Fruit fly (Drosophila melanogaster): ENCODE measurements around the gene CG1486.

The CG1486 gene

dm6 chrX:21367363-21368072 lies 43.7 kb downstream of the CG1486 start (continued):
- TF ChIP-seq dmrt99B (tag; optimal IDR thresholded peaks at IDR 0.05): peak; percentile 99
- peak; percentile 95 for TF ChIP-seq CG30431 (GFP tag; optimal IDR thresholded peaks at IDR 0.05)
- peak; percentile 99 for TF ChIP-seq Med (GFP tag)
- TF ChIP-seq GATAe (GFP tag; conservative IDR thresholded peaks at IDR 0.05): peak; percentile 83
- TF ChIP-seq Gsc (GFP tag; IDR thresholded peaks at IDR 0.05): peak; percentile 93
- TF ChIP-seq pb (GFP tag; optimal IDR thresholded peaks at IDR 0.05): peak; percentile 95
- peak; percentile 75 for TF ChIP-seq CG7271 (tag; optimal IDR thresholded peaks at IDR 0.05)
- peak; percentile 81 for TF ChIP-seq da (GFP tag; optimal IDR thresholded peaks at IDR 0.05)
- peak; percentile 91 for TF ChIP-seq CG8281 (tag; optimal IDR thresholded peaks at IDR 0.05)
- peak; percentile 97 for TF ChIP-seq sob (GFP tag; IDR thresholded peaks at IDR 0.05)
- TF ChIP-seq cas (GFP tag; IDR thresholded peaks at IDR 0.05): peak; percentile 90
- TF ChIP-seq CG42726 (GFP tag; IDR thresholded peaks at IDR 0.05; ENCODE audit: partially characterized antibody): no peak
- peak; percentile 95 for TF ChIP-seq bab2 (GFP tag; optimal IDR thresholded peaks at IDR 0.05)
- peak; percentile 98 for TF ChIP-seq Hmr (GFP tag; optimal IDR thresholded peaks at IDR 0.05)
- TF ChIP-seq CG7556 (GFP tag; optimal IDR thresholded peaks at IDR 0.05): peak; percentile 98
- TF ChIP-seq CG15696 (tag; optimal IDR thresholded peaks at IDR 0.05): peak; percentile 96
- TF ChIP-seq CG3163 (GFP tag; optimal IDR thresholded peaks at IDR 0.05): peak; percentile 80
- TF ChIP-seq wor (GFP tag; IDR thresholded peaks at IDR 0.05): peak; percentile 95
- TF ChIP-seq fd96Cb (tag; optimal IDR thresholded peaks at IDR 0.05): peak; percentile 98
- TF ChIP-seq Dek (tag; optimal IDR thresholded peaks at IDR 0.05): peak; percentile 97
- TF ChIP-seq CG10366 (GFP tag; IDR thresholded peaks at IDR 0.05): peak; percentile 95
- TF ChIP-seq CG9437 (GFP tag; optimal IDR thresholded peaks at IDR 0.05): peak; percentile 93
- peak; percentile 56 for TF ChIP-seq CG9797 (GFP tag; optimal IDR thresholded peaks at IDR 0.05)
- TF ChIP-seq croc (GFP tag; conservative IDR thresholded peaks at IDR 0.05): peak; percentile 96
- no peak for TF ChIP-seq fru (optimal IDR thresholded peaks at IDR 0.05)
- peak; percentile 98 for TF ChIP-seq org-1 (GFP tag; optimal IDR thresholded peaks at IDR 0.05)
- TF ChIP-seq CHES-1-like (GFP tag; optimal IDR thresholded peaks at IDR 0.05): peak; percentile 93
- TF ChIP-seq ase (GFP tag; IDR thresholded peaks at IDR 0.05): peak; percentile 93
- peak; percentile 99 for TF ChIP-seq gem (tag; optimal IDR thresholded peaks at IDR 0.05)
- peak; percentile 94 for TF ChIP-seq dmrt11E (tag; optimal IDR thresholded peaks at IDR 0.05)
- TF ChIP-seq CG18262 (tag; optimal IDR thresholded peaks at IDR 0.05): peak; percentile 96
- TF ChIP-seq row (GFP tag; IDR thresholded peaks at IDR 0.05): peak; percentile 97
- TF ChIP-seq CG3838 (GFP tag; optimal IDR thresholded peaks at IDR 0.05): peak; percentile 90
- TF ChIP-seq Mrtf (GFP tag; IDR thresholded peaks at IDR 0.05): peak; percentile 96
- TF ChIP-seq CG10431 (GFP tag; optimal IDR thresholded peaks at IDR 0.05): peak; percentile 94
- peak; percentile 96 for TF ChIP-seq Ada2b (GFP tag; IDR thresholded peaks at IDR 0.05)
- no peak for TF ChIP-seq CG8478 (optimal IDR thresholded peaks at IDR 0.05)
- TF ChIP-seq CG14014 (GFP tag; IDR thresholded peaks at IDR 0.05): peak; percentile 97
- TF ChIP-seq lab (GFP tag; optimal IDR thresholded peaks at IDR 0.05): peak; percentile 99
- TF ChIP-seq Nf-YB (GFP tag; optimal IDR thresholded peaks at IDR 0.05): peak; percentile 86
- peak; percentile 97 for TF ChIP-seq bsh (GFP tag; optimal IDR thresholded peaks at IDR 0.05)
- TF ChIP-seq unc-4 (GFP tag; IDR thresholded peaks at IDR 0.05; ENCODE audit: partially characterized antibody): no peak
- TF ChIP-seq CG3281 (GFP tag; optimal IDR thresholded peaks at IDR 0.05): peak; percentile 99
- peak; percentile 94 for TF ChIP-seq slp2 (GFP tag; optimal IDR thresholded peaks at IDR 0.05)
- peak; percentile 99 for TF ChIP-seq BtbVII (GFP tag; optimal IDR thresholded peaks at IDR 0.05)
- TF ChIP-seq pum (GFP tag; optimal IDR thresholded peaks at IDR 0.05): peak; percentile 92
- peak; percentile 92 for TF ChIP-seq CG31224 (GFP tag; IDR thresholded peaks at IDR 0.05)
- TF ChIP-seq slou (GFP tag; optimal IDR thresholded peaks at IDR 0.05): peak; percentile 95
- peak; percentile 99 for TF ChIP-seq nmo (GFP tag; optimal IDR thresholded peaks at IDR 0.05)
- peak; percentile 97 for TF ChIP-seq zfh2 (GFP tag; optimal IDR thresholded peaks at IDR 0.05)
